Worm (Caenorhabditis elegans): ENCODE measurements around the gene F53F8.6.

ce11 chrV:20710156-20710555 lies 6.1 kb downstream of the F53F8.6 start:
- TF ChIP-seq T07F8.4 (tag; optimal IDR thresholded peaks at IDR 0.05) (no peak), pha-4 (tag; optimal IDR thresholded peaks at IDR 0.05) (no peak), dpff-1 (tag; optimal IDR thresholded peaks at IDR 0.05) (no peak), Y53G8AR.9 (GFP tag; conservative IDR thresholded peaks at IDR 0.05) (no peak), ama-1 (optimal IDR thresholded peaks at IDR 0.05) (no peak), ama-1 (GFP tag; optimal IDR thresholded peaks at IDR 0.05) (no peak), snpc-1.1 (tag; optimal IDR thresholded peaks at IDR 0.05; ENCODE audit: insufficient read depth) (no peak), dpl-1 (GFP tag; optimal IDR thresholded peaks at IDR 0.05) (no peak)

Measured in whole organism, young adult.